Fruit fly (Drosophila melanogaster) S2 (cell line): Measurements from ENCODE around the gene crq.
A peak's percentile ranks its signal among the peaks of the same experiment; 100 is the strongest.

Experiments
- CG8478 ChIP-seq: fragments of >200 bp; optimal IDR thresholded peaks from 2 replicates; lab custom pipeline; 2018
- CTCF ChIP-seq, 2 experiments: fragments of >200 bp; optimal IDR thresholded peaks; 2 replicates each; lab custom pipeline; 2018

Gene crq

dm6 chr2L:440638-441454 is 12.0 kb downstream of the crq start:
- TF ChIP-seq CG8478 (lab: Kevin White, UChicago) = no peak
- no peak for TF ChIP-seq CTCF (optimal IDR thresholded peaks at IDR 0.05; lab: Kevin White, UChicago)

- TF ChIP-seq CG8478 (lab: Kevin White, UChicago) = no peak
- no peak for TF ChIP-seq CTCF (optimal IDR thresholded peaks at IDR 0.05; lab: Kevin White, UChicago)
Measured at dm6 chr2L:439339-439738, 13.5 kb downstream of the crq start.

dm6 chr2L:437498-437897 is 15.3 kb downstream of the crq start:
- TF ChIP-seq CTCF (optimal IDR thresholded peaks at IDR 0.05; lab: Kevin White, UChicago) (no peak), CG8478 (lab: Kevin White, UChicago) (no peak)

dm6 chr2L:435311-435806 is 17.5 kb downstream of the crq start:
- no peak for TF ChIP-seq CG8478 (lab: Kevin White, UChicago)
- no peak for TF ChIP-seq CTCF (optimal IDR thresholded peaks at IDR 0.05; lab: Kevin White, UChicago)

- TF ChIP-seq CTCF (optimal IDR thresholded peaks at IDR 0.05; lab: Kevin White, UChicago) = no peak
Measured at dm6 chr2L:434439-434838, 18.4 kb downstream of the crq start.

dm6 chr2L:432119-432518 is 20.7 kb downstream of the crq start:
- TF ChIP-seq CG8478 (lab: Kevin White, UChicago) (no peak), CTCF (optimal IDR thresholded peaks at IDR 0.05; lab: Kevin White, UChicago) (no peak)

- TF ChIP-seq CG8478 (lab: Kevin White, UChicago) (no peak), CTCF (optimal IDR thresholded peaks at IDR 0.05; lab: Kevin White, UChicago) (no peak)
Measured at dm6 chr2L:431629-431984, 21.2 kb downstream of the crq start.

- peak in 1 of 2 experiments; percentile 24 for TF ChIP-seq CTCF (optimal IDR thresholded peaks at IDR 0.05; lab: Kevin White, UChicago)
- TF ChIP-seq CG8478 (lab: Kevin White, UChicago) = no peak
Measured at dm6 chr2L:430820-431628, 21.8 kb downstream of the crq start, which contains the start of gene ex. Gene ex (plus strand): TSS chr2L:431227.

dm6 chr2L:429680-430484 is 22.9 kb downstream of the crq start:
- TF ChIP-seq CTCF (optimal IDR thresholded peaks at IDR 0.05; lab: Kevin White, UChicago) = no peak

- TF ChIP-seq CG8478 (lab: Kevin White, UChicago) (no peak), CTCF (optimal IDR thresholded peaks at IDR 0.05; lab: Kevin White, UChicago) (no peak)
Measured at dm6 chr2L:428380-428989, 24.3 kb downstream of the crq start.

- TF ChIP-seq CTCF (optimal IDR thresholded peaks at IDR 0.05; lab: Kevin White, UChicago) (no peak), CG8478 (lab: Kevin White, UChicago) (no peak)
Measured at dm6 chr2L:427338-428234, 25.2 kb downstream of the crq start.

dm6 chr2L:426449-426848 is 26.4 kb downstream of the crq start:
- no peak for TF ChIP-seq CG8478 (lab: Kevin White, UChicago)
- no peak for TF ChIP-seq CTCF (optimal IDR thresholded peaks at IDR 0.05; lab: Kevin White, UChicago)

dm6 chr2L:425491-425890 is 27.3 kb downstream of the crq start:
- TF ChIP-seq CTCF (optimal IDR thresholded peaks at IDR 0.05; lab: Kevin White, UChicago) (no peak), CG8478 (lab: Kevin White, UChicago) (no peak)
